Worm (Caenorhabditis elegans): ENCODE results near the gene ZK899.7.
A peak's percentile ranks its signal among the peaks of the same experiment; 100 is the strongest.

ZK899.7 gene

DNA sequence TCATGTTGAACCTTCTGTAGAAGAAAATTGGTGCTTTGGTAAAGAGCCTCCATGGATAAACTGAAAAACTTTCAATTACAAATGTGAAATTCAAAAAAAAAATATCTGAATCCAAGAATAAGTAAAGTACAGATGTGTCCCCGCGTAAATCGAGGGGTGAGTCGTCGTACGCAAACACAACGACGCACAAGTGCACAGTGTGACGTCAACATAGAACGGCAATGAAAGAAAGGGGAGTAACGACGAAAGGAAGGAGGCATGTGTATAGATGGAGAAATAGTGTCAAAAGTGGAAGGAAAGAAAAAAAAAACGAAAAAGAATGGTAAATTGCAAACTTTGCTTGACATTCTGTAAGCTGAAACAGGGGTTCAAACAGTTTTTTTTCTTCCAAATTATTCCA, 7.7 kb downstream of the ZK899.7 start, which contains the start of gene memb-1 (continued):
- no peak for TF ChIP-seq pha-4 (GFP tag; IDR thresholded peaks at IDR 0.05)
- TF ChIP-seq pha-4 (tag; optimal IDR thresholded peaks at IDR 0.05), result no peak
- TF ChIP-seq lin-13 (GFP tag; optimal IDR thresholded peaks at IDR 0.05), result peak; percentile 25
- no peak for TF ChIP-seq madf-5 (GFP tag; IDR thresholded peaks at IDR 0.05)
- no peak for TF ChIP-seq ceh-32 (tag; optimal IDR thresholded peaks at IDR 0.05; ENCODE audit: poor library complexity)
- TF ChIP-seq tag-97 (GFP tag; IDR thresholded peaks at IDR 0.05), result no peak
- no peak for TF ChIP-seq ceh-28 (tag; optimal IDR thresholded peaks at IDR 0.05)
- no peak for TF ChIP-seq zfp-2 (tag; optimal IDR thresholded peaks at IDR 0.05)
- peak; percentile 38 for TF ChIP-seq nhr-11 (tag; optimal IDR thresholded peaks at IDR 0.05)
- no peak for TF ChIP-seq lin-1 (GFP tag; IDR thresholded peaks at IDR 0.05)
- TF ChIP-seq daf-8 (GFP tag; IDR thresholded peaks at IDR 0.05), result no peak
- no peak for TF ChIP-seq nhr-42 (GFP tag; IDR thresholded peaks at IDR 0.05)
- no peak for TF ChIP-seq snpc-1.2 (GFP tag; IDR thresholded peaks at IDR 0.05)
- TF ChIP-seq daf-12 (tag; optimal IDR thresholded peaks at IDR 0.05), result no peak
- no peak for TF ChIP-seq Y75B8A.6 (GFP tag; IDR thresholded peaks at IDR 0.05)
- no peak for TF ChIP-seq ama-1 (optimal IDR thresholded peaks at IDR 0.05)
- no peak for TF ChIP-seq nhr-111 (GFP tag; optimal IDR thresholded peaks at IDR 0.05)
- TF ChIP-seq set-16 (GFP tag; IDR thresholded peaks at IDR 0.05), result no peak
- no peak for TF ChIP-seq F37D6.2 (tag; optimal IDR thresholded peaks at IDR 0.05)
- no peak for TF ChIP-seq F49E8.2 (tag; optimal IDR thresholded peaks at IDR 0.05; ENCODE audit: borderline replicate concordance)
- no peak for TF ChIP-seq nhr-102 (tag; optimal IDR thresholded peaks at IDR 0.05)
- TF ChIP-seq snpc-4 (tag; optimal IDR thresholded peaks at IDR 0.05), result no peak
- TF ChIP-seq egl-43 (GFP tag; IDR thresholded peaks at IDR 0.05), result no peak
- peak; percentile 32 for TF ChIP-seq duxl-1 (tag; optimal IDR thresholded peaks at IDR 0.05; ENCODE audit: poor library complexity)
- no peak for TF ChIP-seq spr-1 (tag; optimal IDR thresholded peaks at IDR 0.05)
- TF ChIP-seq spr-3 (GFP tag; optimal IDR thresholded peaks at IDR 0.05), result no peak
- no peak for TF ChIP-seq nhr-77 (tag; optimal IDR thresholded peaks at IDR 0.05)
- TF ChIP-seq Y5F2A.4 (GFP tag; optimal IDR thresholded peaks at IDR 0.05), result no peak
- TF ChIP-seq ctbp-1 (GFP tag; IDR thresholded peaks at IDR 0.05), result no peak
- no peak for TF ChIP-seq unc-62 (GFP tag; optimal IDR thresholded peaks at IDR 0.05 in 1 of 2)
- TF ChIP-seq unc-62 (tag; optimal IDR thresholded peaks at IDR 0.05), result no peak
- peak; percentile 66 for TF ChIP-seq hlh-11 (tag; optimal IDR thresholded peaks at IDR 0.05)
- peak; percentile 57 for TF ChIP-seq hlh-30 (tag; optimal IDR thresholded peaks at IDR 0.05; ENCODE audit: insufficient read depth)
- peak; percentile 68 for TF ChIP-seq nhr-28 (tag; optimal IDR thresholded peaks at IDR 0.05)
- TF ChIP-seq D1046.2 (GFP tag; IDR thresholded peaks at IDR 0.05), result no peak
- no peak for TF ChIP-seq skn-1 (tag; optimal IDR thresholded peaks at IDR 0.05)
- no peak for TF ChIP-seq ceh-82 (tag; optimal IDR thresholded peaks at IDR 0.05)
- no peak for TF ChIP-seq tra-1 (GFP tag; IDR thresholded peaks at IDR 0.05)
- peak in 1 of 2 experiments; percentile 39 for TF ChIP-seq hif-1 (tag; optimal IDR thresholded peaks at IDR 0.05)
- TF ChIP-seq ces-1 (GFP tag; optimal IDR thresholded peaks at IDR 0.05), result no peak
- TF ChIP-seq fos-1 (tag; optimal IDR thresholded peaks at IDR 0.05), result no peak
- no peak for TF ChIP-seq F10B5.3 (tag; optimal IDR thresholded peaks at IDR 0.05)
- TF ChIP-seq nhr-10 (tag; optimal IDR thresholded peaks at IDR 0.05), result no peak
- TF ChIP-seq nhr-25 (tag; optimal IDR thresholded peaks at IDR 0.05; ENCODE audit: borderline replicate concordance, insufficient read depth), result no peak
- TF ChIP-seq attf-4 (tag; optimal IDR thresholded peaks at IDR 0.05), result no peak
- TF ChIP-seq dmd-6 (GFP tag; IDR thresholded peaks at IDR 0.05), result no peak; the same call in 1 of the 2 replicates
- no peak for TF ChIP-seq nhr-76 (tag; optimal IDR thresholded peaks at IDR 0.05)
- no peak for TF ChIP-seq saeg-2 (GFP tag; IDR thresholded peaks at IDR 0.05)
- TF ChIP-seq daf-19 (GFP tag; conservative IDR thresholded peaks at IDR 0.05), result no peak
- no peak for TF ChIP-seq php-3 (GFP tag; IDR thresholded peaks at IDR 0.05)
- no peak for TF ChIP-seq T26A8.4 (GFP tag; IDR thresholded peaks at IDR 0.05)
- TF ChIP-seq mxl-3 (GFP tag; optimal IDR thresholded peaks at IDR 0.05), result peak; percentile 47
- no peak for TF ChIP-seq unc-39 (tag; optimal IDR thresholded peaks at IDR 0.05)
